Worm (Caenorhabditis elegans) whole organism, early embryonic: ENCODE results near the gene T11G6.5.
A peak's percentile ranks its signal among the peaks of the same experiment; 100 is the strongest.

Source experiments
- B0310.2 ChIP-seq: sonication (generic microtip); optimal IDR thresholded peaks from 2 replicates; lab custom pipeline; 2016; ENCODE audit warnings: mild to moderate bottlenecking, missing genetic modification characterization, missing compliant biosample characterization
- F13C5.2 ChIP-seq: sonication (generic microtip); optimal IDR thresholded peaks from 2 replicates; lab custom pipeline; 2017; ENCODE audit warnings: mild to moderate bottlenecking, missing genetic modification characterization, inconsistent platforms, missing compliant biosample characterization
- aly-1 ChIP-seq: sonication (generic microtip); optimal IDR thresholded peaks from 2 replicates; lab custom pipeline; 2016; ENCODE audit warnings: missing genetic modification characterization, missing compliant biosample characterization
- ama-1 ChIP-seq: fragments of 150-350 bp; optimal IDR thresholded peaks from 2 replicates; lab custom pipeline; 2014
- ceh-13 ChIP-seq: fragments of 200-800 bp; sonication (Bioruptor generic); optimal IDR thresholded peaks from 2 replicates; lab custom pipeline; 2018; ENCODE audit warnings: mild to moderate bottlenecking, missing genetic modification characterization, missing compliant biosample characterization
- ceh-36 ChIP-seq: sonication (generic microtip); optimal IDR thresholded peaks from 2 replicates; lab custom pipeline; 2016; ENCODE audit warnings: missing genetic modification characterization, inconsistent platforms, missing compliant biosample characterization
- ets-7 ChIP-seq: sonication (generic microtip); optimal IDR thresholded peaks from 2 replicates; lab custom pipeline; 2016; ENCODE audit warnings: missing genotype, missing genetic modification characterization, missing compliant biosample characterization
- flt-1 ChIP-seq: fragments of 200-800 bp; sonication (Bioruptor generic); IDR thresholded peaks from 2 replicates; pipeline ENCODE4 v1.3.6; 2022; ENCODE audit warnings: missing genetic modification characterization, missing compliant biosample characterization
- hmbx-1 ChIP-seq: sonication (generic microtip); optimal IDR thresholded peaks from 2 replicates; lab custom pipeline; 2016; ENCODE audit warnings: mild to moderate bottlenecking, missing genetic modification characterization, missing compliant biosample characterization
- hmg-4 ChIP-seq: fragments of 200-800 bp; sonication (Bioruptor generic); optimal IDR thresholded peaks from 2 replicates; lab custom pipeline; 2018; ENCODE audit warnings: mild to moderate bottlenecking, missing genetic modification characterization, missing compliant biosample characterization
- hnd-1 ChIP-seq: sonication (generic microtip); optimal IDR thresholded peaks from 2 replicates; lab custom pipeline; 2016; ENCODE audit warnings: missing genetic modification characterization, missing compliant biosample characterization
- pes-1 ChIP-seq: fragments of 200-800 bp; sonication (Bioruptor generic); IDR thresholded peaks from 2 replicates; pipeline ENCODE4 v1.3.6; 2022; ENCODE audit warnings: missing genetic modification reagents, missing genetic modification characterization, missing compliant biosample characterization
- scrt-1 ChIP-seq: fragments of 200-800 bp; sonication (Bioruptor generic); IDR thresholded peaks from 2 replicates; pipeline ENCODE4 v1.3.6; 2022; ENCODE audit warnings: missing genetic modification characterization, missing compliant biosample characterization
- sea-1 ChIP-seq: fragments of 200-800 bp; sonication (Bioruptor generic); conservative IDR thresholded peaks from 2 replicates; pipeline ENCODE4 v1.3.6; 2022; ENCODE audit warnings: missing genetic modification characterization, missing compliant biosample characterization
- tbx-11 ChIP-seq: fragments of 200-800 bp; sonication (Bioruptor generic); IDR thresholded peaks from 2 replicates; pipeline ENCODE4 v1.3.6; 2022; ENCODE audit warnings: missing genetic modification characterization, missing compliant biosample characterization
- tbx-37 ChIP-seq: fragments of 200-800 bp; sonication (Bioruptor generic); conservative IDR thresholded peaks from 2 replicates; pipeline ENCODE4 v1.3.6; 2022; ENCODE audit warnings: missing genetic modification reagents, missing genetic modification characterization, missing compliant biosample characterization
- tra-4 ChIP-seq: sonication (generic microtip); optimal IDR thresholded peaks from 2 replicates; lab custom pipeline; 2017; ENCODE audit warnings: missing genetic modification characterization, missing compliant biosample characterization

Gene T11G6.5

ce11 chrIV:10851833-10852232 is 9.3 kb upstream of the T11G6.5 start, which contains the start of gene T11G6.4:
TSS of gene T11G6.4 (minus strand) at chrIV:10851933.
- no peak for TF ChIP-seq flt-1 (GFP tag; lab: Robert Waterston, UW)
- no peak for TF ChIP-seq aly-1 (tag; lab: Kevin White, UChicago)
- no peak for TF ChIP-seq tbx-11 (GFP tag; lab: Robert Waterston, UW)
- TF ChIP-seq hnd-1 (tag; lab: Kevin White, UChicago): no peak
- TF ChIP-seq scrt-1 (GFP tag; lab: Robert Waterston, UW): no peak
- no peak for TF ChIP-seq pes-1 (GFP tag; lab: Robert Waterston, UW)
- no peak for TF ChIP-seq ets-7 (tag; lab: Kevin White, UChicago)

DNA sequence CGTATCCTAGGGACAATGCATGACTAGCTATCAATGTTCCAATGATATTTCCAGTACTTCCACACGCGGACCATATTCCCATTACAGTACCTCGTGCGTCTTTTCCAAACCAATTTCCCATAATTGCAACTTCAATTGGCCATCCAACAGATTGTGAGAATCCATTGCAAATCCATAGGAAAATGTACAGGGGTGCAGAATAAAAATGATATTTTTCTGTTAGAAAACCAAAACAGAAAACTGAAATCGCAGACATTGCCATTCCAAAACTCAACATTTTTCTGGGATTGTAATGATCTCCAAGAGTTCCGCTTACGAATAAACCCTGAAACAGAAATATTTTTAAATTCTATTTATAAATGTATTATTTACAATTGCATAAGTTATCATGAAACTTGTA is 8.6 kb upstream of the T11G6.5 start:
- TF ChIP-seq hmbx-1 (tag; lab: Kevin White, UChicago): no peak
- TF ChIP-seq hnd-1 (tag; lab: Kevin White, UChicago): no peak
- no peak for TF ChIP-seq aly-1 (tag; lab: Kevin White, UChicago)
- no peak for TF ChIP-seq tbx-11 (GFP tag; lab: Robert Waterston, UW)
- TF ChIP-seq tra-4: no peak
- no peak for TF ChIP-seq ceh-36 (tag; lab: Kevin White, UChicago)
- TF ChIP-seq sea-1: no peak
- TF ChIP-seq ceh-13 (GFP tag; lab: Kevin White, UChicago): no peak
- no peak for TF ChIP-seq B0310.2 (tag; lab: Kevin White, UChicago)

DNA sequence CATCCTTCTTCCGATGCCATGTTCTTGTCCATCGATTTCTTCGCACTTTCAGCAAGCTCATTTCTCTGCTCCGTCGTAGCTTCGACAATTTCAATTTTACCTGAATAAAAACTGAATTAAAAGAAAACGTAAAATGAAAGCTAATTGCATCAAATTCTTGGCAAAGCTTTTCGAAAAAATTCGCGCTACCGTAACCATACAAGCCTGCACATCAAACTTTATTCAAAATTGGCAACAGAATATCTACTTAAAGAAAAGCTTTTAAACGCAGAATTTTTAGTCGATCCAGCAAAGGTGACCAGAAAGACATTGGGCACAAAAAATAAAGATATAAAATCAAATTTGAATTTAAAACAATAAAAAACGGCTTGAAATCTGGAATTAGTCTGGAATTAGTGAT is 323 bp downstream of the T11G6.5 start:
- no peak for TF ChIP-seq ceh-36 (tag; lab: Kevin White, UChicago)
- no peak for TF ChIP-seq scrt-1 (GFP tag; lab: Robert Waterston, UW)
- no peak for TF ChIP-seq tra-4
- TF ChIP-seq ceh-13 (GFP tag; lab: Kevin White, UChicago): no peak
- TF ChIP-seq hnd-1 (tag; lab: Kevin White, UChicago): no peak
- no peak for TF ChIP-seq flt-1 (GFP tag; lab: Robert Waterston, UW)
- TF ChIP-seq hmbx-1 (tag; lab: Kevin White, UChicago): no peak
- no peak for TF ChIP-seq F13C5.2 (tag; lab: Kevin White, UChicago)
- TF ChIP-seq aly-1 (tag; lab: Kevin White, UChicago): no peak
- TF ChIP-seq pes-1 (GFP tag; lab: Robert Waterston, UW): no peak
- TF ChIP-seq sea-1: no peak
- no peak for TF ChIP-seq B0310.2 (tag; lab: Kevin White, UChicago)
- TF ChIP-seq hmg-4 (GFP tag; lab: Kevin White, UChicago): no peak
- TF ChIP-seq ets-7 (tag; lab: Kevin White, UChicago): no peak
- TF ChIP-seq tbx-11 (GFP tag; lab: Robert Waterston, UW): no peak
- no peak for TF ChIP-seq tbx-37 (GFP tag; lab: Robert Waterston, UW)
- TF ChIP-seq ama-1 (lab: Kevin White, UChicago): no peak

DNA sequence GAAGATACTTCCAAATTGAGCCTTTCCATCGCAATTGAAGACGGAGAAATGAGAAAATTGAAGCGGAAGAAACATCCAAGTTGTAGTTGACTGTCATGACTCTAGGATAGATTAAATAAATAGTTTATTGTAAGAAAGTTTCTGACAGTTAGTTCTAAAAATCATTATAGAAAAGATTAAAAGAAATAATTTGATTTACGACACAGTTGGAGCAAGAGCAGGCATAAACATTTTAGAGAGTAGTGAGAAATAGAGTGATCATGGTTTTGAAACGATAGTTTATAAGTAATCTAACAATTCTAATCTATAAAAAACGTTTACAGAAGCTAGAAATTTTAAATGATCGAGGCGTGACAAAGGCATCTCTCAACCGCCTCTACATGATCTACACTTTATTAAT is 10.4 kb downstream of the T11G6.5 start, which contains the start of gene best-15:
Gene best-15, minus strand, starts transcription at position 101 of the 400 bp plus-strand sequence.
- TF ChIP-seq tbx-37 (GFP tag; lab: Robert Waterston, UW): no peak
- TF ChIP-seq flt-1 (GFP tag; lab: Robert Waterston, UW): no peak
- TF ChIP-seq tbx-11 (GFP tag; lab: Robert Waterston, UW): no peak
- no peak for TF ChIP-seq hnd-1 (tag; lab: Kevin White, UChicago)
- TF ChIP-seq ceh-36 (tag; lab: Kevin White, UChicago): no peak
- TF ChIP-seq sea-1: no peak
- TF ChIP-seq F13C5.2 (tag; lab: Kevin White, UChicago): no peak
- TF ChIP-seq hmg-4 (GFP tag; lab: Kevin White, UChicago): no peak
- TF ChIP-seq pes-1 (GFP tag; lab: Robert Waterston, UW): no peak
- TF ChIP-seq tra-4: no peak
- TF ChIP-seq ets-7 (tag; lab: Kevin White, UChicago): no peak

- no peak for TF ChIP-seq hmg-4 (GFP tag; lab: Kevin White, UChicago)
- no peak for TF ChIP-seq aly-1 (tag; lab: Kevin White, UChicago)
- TF ChIP-seq ama-1 (lab: Kevin White, UChicago): no peak
- TF ChIP-seq ceh-13 (GFP tag; lab: Kevin White, UChicago): no peak
- TF ChIP-seq scrt-1 (GFP tag; lab: Robert Waterston, UW): no peak
- no peak for TF ChIP-seq tra-4
- no peak for TF ChIP-seq tbx-11 (GFP tag; lab: Robert Waterston, UW)
These were observed 14.5 kb downstream of the T11G6.5 start, which contains the start of gene npax-3 for ce11 chrIV:10828049-10828448. TSS of gene npax-3 (minus strand) at chrIV:10828149.

- TF ChIP-seq tra-4: no peak
- no peak for TF ChIP-seq ceh-13 (GFP tag; lab: Kevin White, UChicago)
- TF ChIP-seq ama-1 (lab: Kevin White, UChicago): peak; percentile 65
- no peak for TF ChIP-seq ets-7 (tag; lab: Kevin White, UChicago)
- TF ChIP-seq F13C5.2 (tag; lab: Kevin White, UChicago): no peak
These were observed 16.5 kb downstream of the T11G6.5 start for ce11 chrIV:10826029-10826428.

ce11 chrIV:10825383-10825782 is 17.2 kb downstream of the T11G6.5 start:
- TF ChIP-seq tra-4: no peak
- TF ChIP-seq ets-7 (tag; lab: Kevin White, UChicago): no peak
- no peak for TF ChIP-seq sea-1
- no peak for TF ChIP-seq ceh-36 (tag; lab: Kevin White, UChicago)
- no peak for TF ChIP-seq aly-1 (tag; lab: Kevin White, UChicago)
- no peak for TF ChIP-seq B0310.2 (tag; lab: Kevin White, UChicago)
- no peak for TF ChIP-seq scrt-1 (GFP tag; lab: Robert Waterston, UW)
- no peak for TF ChIP-seq F13C5.2 (tag; lab: Kevin White, UChicago)
- TF ChIP-seq ceh-13 (GFP tag; lab: Kevin White, UChicago): no peak
- TF ChIP-seq tbx-11 (GFP tag; lab: Robert Waterston, UW): no peak
- TF ChIP-seq hmg-4 (GFP tag; lab: Kevin White, UChicago): no peak
- TF ChIP-seq hnd-1 (tag; lab: Kevin White, UChicago): no peak
- no peak for TF ChIP-seq ama-1 (lab: Kevin White, UChicago)
- TF ChIP-seq tbx-37 (GFP tag; lab: Robert Waterston, UW): no peak
